Worm (Caenorhabditis elegans) whole organism, L4 larva: ENCODE results near the gene nhr-234.

Source experiments
- D1046.2 ChIP-seq: fragments of 200-800 bp; sonication (Bioruptor generic); IDR thresholded peaks from 2 replicates; pipeline ENCODE4 v1.3.6; 2022; ENCODE audit warnings: missing genetic modification characterization, missing compliant biosample characterization
- F10B5.3 ChIP-seq: sonication (generic microtip); optimal IDR thresholded peaks from 2 replicates; lab custom pipeline; 2016; ENCODE audit warnings: mild to moderate bottlenecking, missing genetic modification characterization, missing compliant biosample characterization
- F44E2.7 ChIP-seq: fragments of 200-800 bp; sonication (Bioruptor generic); IDR thresholded peaks from 2 replicates; pipeline ENCODE4 v2.1.2; 2022; ENCODE audit warnings: missing genetic modification characterization, missing compliant biosample characterization
- Y48G9A.11 ChIP-seq: fragments of 200-800 bp; sonication (Bioruptor generic); IDR thresholded peaks from 2 replicates; pipeline ENCODE4 v1.3.6; 2022; ENCODE audit warnings: missing genetic modification reagents, missing genetic modification characterization, missing compliant biosample characterization
- ZK337.2 ChIP-seq: fragments of 200-800 bp; sonication (Bioruptor generic); IDR thresholded peaks from 2 replicates; pipeline ENCODE4 v1.3.6; 2022; ENCODE audit warnings: missing genetic modification reagents, missing genetic modification characterization, missing compliant biosample characterization
- aha-1 ChIP-seq: fragments of 150-350 bp; peaks from one replicate; lab custom pipeline; 2014; ENCODE audit warnings: missing biosample characterization, missing genetic modification characterization
- ama-1 ChIP-seq: fragments of 150-350 bp; optimal IDR thresholded peaks from 2 replicates; lab custom pipeline; 2014; ENCODE audit warnings: inconsistent platforms, mixed read lengths
- ceh-28 ChIP-seq: fragments of 150-350 bp; optimal IDR thresholded peaks from 2 replicates; lab custom pipeline; 2014; ENCODE audit warnings: missing biosample characterization, missing genetic modification reagents, missing genetic modification characterization
- ceh-32 ChIP-seq: sonication (generic microtip); optimal IDR thresholded peaks from 2 replicates; lab custom pipeline; 2016; ENCODE audit warnings: mild to moderate bottlenecking, missing genetic modification characterization, missing compliant biosample characterization; ENCODE audit not compliant: poor library complexity
- ceh-44 ChIP-seq: fragments of 200-800 bp; sonication (Bioruptor generic); IDR thresholded peaks from 2 replicates; pipeline ENCODE4 v1.3.6; 2022; ENCODE audit warnings: missing genetic modification reagents, missing genetic modification characterization, missing compliant biosample characterization
- ceh-62 ChIP-seq: sonication (generic microtip); optimal IDR thresholded peaks from 2 replicates; lab custom pipeline; 2017; ENCODE audit warnings: missing biosample characterization, missing genetic modification characterization
- ceh-82 ChIP-seq: sonication (generic microtip); optimal IDR thresholded peaks from 2 replicates; lab custom pipeline; 2017; ENCODE audit warnings: missing biosample characterization, missing genetic modification characterization
- daf-12 ChIP-seq: fragments of 150-350 bp; optimal IDR thresholded peaks from 2 replicates; lab custom pipeline; 2014; ENCODE audit warnings: missing biosample characterization, missing genetic modification reagents, missing genetic modification characterization
- daf-16 ChIP-seq, 3 experiments: sonication (generic microtip); optimal IDR thresholded peaks; 2 replicates each; lab custom pipeline; 2016 to 2017; ENCODE audit warnings: missing genetic modification characterization in 3 of 3, missing genetic modification reagents in 3 of 3, mild to moderate bottlenecking in 2 of 3, missing compliant biosample characterization in 2 of 3, missing biosample characterization in 1 of 3, moderate library complexity in 1 of 3
- daf-19 ChIP-seq: fragments of 200-800 bp; sonication (Bioruptor generic); conservative IDR thresholded peaks from 2 replicates; pipeline ENCODE4 v1.3.6; 2022; ENCODE audit warnings: missing genetic modification characterization, missing compliant biosample characterization
- dmd-6 ChIP-seq: fragments of 200-800 bp; sonication (Bioruptor generic); IDR thresholded peaks from 2 replicates; pipeline ENCODE4 v1.3.6; 2022; ENCODE audit warnings: missing genetic modification reagents, missing genetic modification characterization, missing compliant biosample characterization
- egl-43 ChIP-seq: fragments of 200-800 bp; sonication (Bioruptor generic); IDR thresholded peaks from 2 replicates; pipeline ENCODE4 v1.3.6; 2022; ENCODE audit warnings: missing genetic modification reagents, missing genetic modification characterization, missing compliant biosample characterization
- hif-1 ChIP-seq, 2 experiments: sonication (generic microtip); optimal IDR thresholded peaks; 2 replicates each; lab custom pipeline; 2016 to 2017; ENCODE audit warnings: missing compliant biosample characterization in 2 of 2, missing genetic modification characterization in 2 of 2, missing genetic modification reagents in 2 of 2, missing genotype in 2 of 2, mild to moderate bottlenecking in 1 of 2
- hmg-1.1 ChIP-seq: fragments of 200-800 bp; sonication (Bioruptor generic); IDR thresholded peaks from 2 replicates; pipeline ENCODE4 v1.3.6; 2022; ENCODE audit warnings: missing genetic modification reagents, missing genetic modification characterization, missing compliant biosample characterization
- jun-1 ChIP-seq: fragments of 150-350 bp; optimal IDR thresholded peaks from 2 replicates; lab custom pipeline; 2014; ENCODE audit warnings: missing biosample characterization, missing genetic modification reagents, missing genetic modification characterization
- lim-7 ChIP-seq: fragments of 200-800 bp; sonication (Bioruptor generic); IDR thresholded peaks from 2 replicates; pipeline ENCODE4 v1.3.6; 2022; ENCODE audit warnings: missing genetic modification characterization, missing compliant biosample characterization
- lin-1 ChIP-seq: fragments of 200-800 bp; sonication (Bioruptor generic); IDR thresholded peaks from 2 replicates; pipeline ENCODE4 v1.3.6; 2022; ENCODE audit warnings: missing genetic modification reagents, missing genetic modification characterization, missing compliant biosample characterization
- lin-39 ChIP-seq: fragments of 150-350 bp; optimal IDR thresholded peaks from 2 replicates; lab custom pipeline; 2014; ENCODE audit warnings: missing biosample characterization, missing genetic modification reagents, missing genetic modification characterization
- lir-3 ChIP-seq: sonication (generic microtip); optimal IDR thresholded peaks from 2 replicates; lab custom pipeline; 2016; ENCODE audit warnings: mild to moderate bottlenecking, missing genetic modification characterization, missing compliant biosample characterization
- nhr-111 ChIP-seq: fragments of 200-800 bp; sonication (Bioruptor generic); optimal IDR thresholded peaks from 2 replicates; lab custom pipeline; 2018; ENCODE audit warnings: mild to moderate bottlenecking, missing genetic modification characterization, missing compliant biosample characterization
- nhr-237 ChIP-seq: sonication (generic microtip); optimal IDR thresholded peaks from 2 replicates; lab custom pipeline; 2017; ENCODE audit warnings: missing biosample characterization, missing genetic modification characterization
- nhr-28 ChIP-seq: fragments of 150-350 bp; optimal IDR thresholded peaks from 2 replicates; lab custom pipeline; 2014; ENCODE audit warnings: missing biosample characterization, missing genetic modification characterization
- nhr-6 ChIP-seq: fragments of 150-350 bp; optimal IDR thresholded peaks from 2 replicates; lab custom pipeline; 2014; ENCODE audit warnings: missing biosample characterization, missing genetic modification characterization
- nhr-76 ChIP-seq: fragments of 150-350 bp; optimal IDR thresholded peaks from 2 replicates; lab custom pipeline; 2014; ENCODE audit warnings: missing biosample characterization, missing genetic modification characterization
- pqm-1 ChIP-seq: sonication (generic microtip); optimal IDR thresholded peaks from 2 replicates; lab custom pipeline; 2017; ENCODE audit warnings: missing biosample characterization, missing genetic modification characterization
- set-16 ChIP-seq: fragments of 200-800 bp; sonication (Bioruptor generic); IDR thresholded peaks from 2 replicates; pipeline ENCODE4 v1.3.6; 2022; ENCODE audit warnings: missing genetic modification reagents, missing genetic modification characterization, missing compliant biosample characterization
- snpc-4 ChIP-seq: fragments of 150-350 bp; optimal IDR thresholded peaks from 2 replicates; lab custom pipeline; 2014; ENCODE audit warnings: missing biosample characterization, missing genetic modification characterization
- spr-3 ChIP-seq: fragments of 200-800 bp; sonication (Bioruptor generic); optimal IDR thresholded peaks from 2 replicates; lab custom pipeline; 2018; ENCODE audit warnings: mild to moderate bottlenecking, missing genetic modification characterization, missing compliant biosample characterization
- tra-1 ChIP-seq: fragments of 200-800 bp; sonication (Bioruptor generic); IDR thresholded peaks from 2 replicates; pipeline ENCODE4 v1.3.6; 2022; ENCODE audit warnings: missing genetic modification reagents, missing genetic modification characterization, missing compliant biosample characterization
- unc-62 ChIP-seq, 3 experiments: fragments of 150-350 bp in 1 of 3; sonication (generic microtip); optimal IDR thresholded peaks in 2 of 3; peaks in 1 of 3; 1 replicate in 1 of 3; 2 replicates in 2 of 3; lab custom pipeline; 2014 to 2017; ENCODE audit warnings: missing biosample characterization in 3 of 3, missing genetic modification characterization in 3 of 3, missing genetic modification reagents in 3 of 3, missing genotype in 1 of 3
- vab-7 ChIP-seq: fragments of 200-800 bp; sonication (Bioruptor generic); IDR thresholded peaks from 2 replicates; pipeline ENCODE4 v1.3.6; 2022; ENCODE audit warnings: missing genetic modification reagents, missing genetic modification characterization, missing compliant biosample characterization
- ztf-7 ChIP-seq: fragments of 150-350 bp; optimal IDR thresholded peaks from 2 replicates; lab custom pipeline; 2014; ENCODE audit warnings: missing biosample characterization, missing genetic modification characterization

The nhr-234 gene

DNA sequence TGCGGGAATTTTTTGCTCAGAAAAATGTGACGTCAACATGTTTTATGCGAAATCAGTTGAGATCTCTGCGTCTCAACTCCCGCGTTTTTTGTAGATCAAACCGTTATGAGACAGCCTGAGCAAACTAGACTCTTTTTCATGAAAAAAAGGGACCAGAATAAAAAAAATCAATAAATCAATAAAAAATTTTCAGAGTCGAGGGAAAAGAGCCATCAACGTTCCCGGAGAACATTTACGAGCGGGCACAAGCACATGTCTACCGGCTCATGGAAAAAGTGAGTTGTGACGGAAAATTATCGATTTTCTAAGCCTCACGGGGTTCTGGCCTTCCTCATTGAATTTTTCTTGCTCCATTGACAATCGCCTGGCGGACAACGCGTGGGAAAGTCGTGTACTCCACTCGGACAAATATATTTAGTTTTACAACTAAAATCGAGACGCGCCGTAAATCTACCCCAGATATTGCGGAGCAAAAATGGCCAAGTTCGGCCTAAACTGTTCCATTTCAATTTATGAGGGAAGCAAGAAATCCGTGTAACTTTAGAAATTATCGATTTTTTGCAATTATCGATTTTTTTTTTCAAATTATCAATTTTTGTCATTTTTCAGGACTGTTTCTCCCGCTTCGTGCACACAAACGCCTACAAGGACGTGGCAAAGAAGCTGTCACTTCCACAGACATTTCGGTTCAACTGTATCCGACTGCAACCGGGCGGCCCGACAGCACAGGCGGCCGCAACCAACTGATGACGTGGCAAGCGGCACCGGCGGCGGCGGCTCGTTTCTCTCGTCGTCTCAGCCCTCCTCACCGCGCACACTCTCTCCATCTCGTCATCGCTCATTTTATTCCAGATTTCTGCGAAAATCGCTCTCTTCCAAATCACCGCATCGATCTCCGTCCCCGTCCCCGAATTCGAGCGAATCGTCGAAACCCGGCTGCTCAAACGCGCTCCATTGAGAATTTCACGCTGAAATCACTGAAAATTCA is 34.7 kb downstream of the nhr-234 start:
- TF ChIP-seq daf-12 (tag; lab: Kevin White, UChicago) = no peak
- TF ChIP-seq nhr-6 = no peak
- TF ChIP-seq jun-1 (tag; lab: Kevin White, UChicago) = no peak
- TF ChIP-seq hmg-1.1 (GFP tag; lab: Robert Waterston, UW) = 0 out of 2 replicates have a peak, but pooled peaks have one; percentile 17
- peak; percentile 86 for TF ChIP-seq ceh-28
- no peak for TF ChIP-seq snpc-4 (tag; lab: Kevin White, UChicago)
- TF ChIP-seq lin-1 (GFP tag; lab: Robert Waterston, UW) = no peak
- peak; percentile 51; the same call in 1 of the 2 replicates for TF ChIP-seq egl-43 (GFP tag; lab: Robert Waterston, UW)
- TF ChIP-seq ama-1 (lab: Kevin White, UChicago) = no peak
- TF ChIP-seq lim-7 (GFP tag; lab: Robert Waterston, UW) = peak; percentile 33; the same call in 1 of the 2 replicates
- TF ChIP-seq set-16 = peak; percentile 94

DNA sequence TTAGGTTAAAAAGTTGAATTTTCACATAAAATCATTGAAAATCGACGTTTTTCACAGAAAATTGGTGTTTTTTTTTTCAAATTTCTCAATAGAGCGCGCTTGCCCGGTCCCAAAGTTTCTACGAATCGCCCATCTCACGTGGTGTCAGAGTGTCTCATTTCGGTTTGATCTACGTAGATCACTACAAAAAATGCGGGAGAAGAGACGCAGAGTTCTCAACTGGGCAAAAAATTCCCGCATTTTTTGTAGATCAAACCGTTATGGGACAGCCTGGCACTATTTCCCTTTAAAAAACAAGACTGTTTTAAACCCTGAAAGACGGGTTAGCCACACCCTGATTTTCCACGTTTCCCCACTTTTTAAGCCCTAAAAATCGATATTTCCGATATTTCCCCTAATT is 35.4 kb downstream of the nhr-234 start:
- no peak for TF ChIP-seq set-16
- peak in 1 of 2 experiments; percentile 48 for TF ChIP-seq unc-62 (GFP tag; optimal IDR thresholded peaks at IDR 0.05 in 1 of 2; lab: Kevin White, UChicago)
- TF ChIP-seq unc-62 (tag; optimal IDR thresholded peaks at IDR 0.05; lab: Kevin White, UChicago) = no peak

DNA sequence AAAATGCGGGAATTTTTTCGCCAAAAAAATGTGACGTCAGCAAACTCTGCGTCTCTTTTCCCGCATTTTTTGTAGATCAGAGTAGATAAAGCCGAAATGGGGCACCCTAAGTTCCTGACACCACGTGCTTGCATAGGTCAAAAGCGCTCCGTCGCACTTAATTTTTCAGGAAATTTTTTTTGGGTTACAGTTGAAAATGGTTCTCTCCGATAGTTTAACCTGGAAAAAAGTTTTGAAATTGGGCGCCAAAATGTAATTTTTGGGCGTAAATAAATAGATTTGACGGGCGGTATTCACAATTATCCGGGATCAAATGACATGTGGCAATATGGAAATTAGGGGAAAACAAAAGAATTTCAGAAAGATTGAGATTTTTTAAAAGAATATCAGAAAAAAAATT is 36.0 kb downstream of the nhr-234 start:
- TF ChIP-seq egl-43 (GFP tag; lab: Robert Waterston, UW) (peak; percentile 74), Y48G9A.11 (0 out of 2 replicates have a peak, but pooled peaks have one; percentile 13), jun-1 (tag; lab: Kevin White, UChicago) (no peak), aha-1 (tag; lab: Kevin White, UChicago) (peak; percentile 93), D1046.2 (GFP tag; lab: Robert Waterston, UW) (no peak), tra-1 (no peak), nhr-28 (tag; lab: Kevin White, UChicago) (no peak)
- TF ChIP-seq, all 104 proteins: peak for 3

DNA sequence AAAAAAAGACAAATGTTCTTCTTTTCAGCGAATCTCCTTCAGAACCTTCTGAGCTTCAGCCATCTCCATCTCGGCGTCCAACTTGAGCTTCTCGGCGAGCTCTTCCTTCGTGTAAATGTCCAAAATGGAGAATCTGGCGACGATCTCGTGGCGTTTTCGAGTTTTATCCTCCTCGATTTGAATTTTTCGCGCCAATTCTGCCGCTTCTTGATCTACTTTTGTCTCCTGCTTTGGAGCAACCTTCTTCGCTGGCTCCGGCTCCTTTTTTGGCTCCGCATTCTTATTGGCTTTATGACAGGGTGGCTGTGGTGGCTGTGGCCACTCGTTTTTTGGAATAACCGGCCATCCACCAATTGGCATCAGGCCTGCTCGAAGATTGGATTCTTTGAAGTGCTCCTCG is 36.8 kb downstream of the nhr-234 start:
- TF ChIP-seq ceh-82 (tag; lab: Kevin White, UChicago) (no peak), vab-7 (GFP tag; lab: Robert Waterston, UW) (0 out of 2 replicates have a peak, but pooled peaks have one; percentile 11), set-16 (0 out of 2 replicates have a peak, but pooled peaks have one; percentile 22)

DNA sequence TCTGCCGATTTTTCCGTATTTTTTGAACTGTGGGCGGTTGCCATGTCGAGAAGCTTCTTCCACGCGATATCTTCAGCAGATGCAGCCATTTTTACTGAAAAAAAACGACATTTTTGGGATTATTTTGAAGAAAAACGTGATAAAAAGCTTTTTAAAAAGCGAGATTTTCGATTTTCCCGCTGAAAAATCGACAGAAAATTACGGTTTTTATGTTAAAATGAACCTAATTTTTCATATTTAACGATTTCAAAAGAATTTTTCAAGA is 41.2 kb downstream of the nhr-234 start, which contains the start of gene Y38E10A.22:
Y38E10A.22 (minus strand) TSS at position 101 of the 265 bp plus-strand sequence.
- TF ChIP-seq daf-16 (GFP tag; optimal IDR thresholded peaks at IDR 0.05; lab: Kevin White, UChicago) = no peak
- no peak for TF ChIP-seq daf-16 (tag; optimal IDR thresholded peaks at IDR 0.05; lab: Kevin White, UChicago)
- no peak for TF ChIP-seq daf-19
- no peak for TF ChIP-seq jun-1 (tag; lab: Kevin White, UChicago)

DNA sequence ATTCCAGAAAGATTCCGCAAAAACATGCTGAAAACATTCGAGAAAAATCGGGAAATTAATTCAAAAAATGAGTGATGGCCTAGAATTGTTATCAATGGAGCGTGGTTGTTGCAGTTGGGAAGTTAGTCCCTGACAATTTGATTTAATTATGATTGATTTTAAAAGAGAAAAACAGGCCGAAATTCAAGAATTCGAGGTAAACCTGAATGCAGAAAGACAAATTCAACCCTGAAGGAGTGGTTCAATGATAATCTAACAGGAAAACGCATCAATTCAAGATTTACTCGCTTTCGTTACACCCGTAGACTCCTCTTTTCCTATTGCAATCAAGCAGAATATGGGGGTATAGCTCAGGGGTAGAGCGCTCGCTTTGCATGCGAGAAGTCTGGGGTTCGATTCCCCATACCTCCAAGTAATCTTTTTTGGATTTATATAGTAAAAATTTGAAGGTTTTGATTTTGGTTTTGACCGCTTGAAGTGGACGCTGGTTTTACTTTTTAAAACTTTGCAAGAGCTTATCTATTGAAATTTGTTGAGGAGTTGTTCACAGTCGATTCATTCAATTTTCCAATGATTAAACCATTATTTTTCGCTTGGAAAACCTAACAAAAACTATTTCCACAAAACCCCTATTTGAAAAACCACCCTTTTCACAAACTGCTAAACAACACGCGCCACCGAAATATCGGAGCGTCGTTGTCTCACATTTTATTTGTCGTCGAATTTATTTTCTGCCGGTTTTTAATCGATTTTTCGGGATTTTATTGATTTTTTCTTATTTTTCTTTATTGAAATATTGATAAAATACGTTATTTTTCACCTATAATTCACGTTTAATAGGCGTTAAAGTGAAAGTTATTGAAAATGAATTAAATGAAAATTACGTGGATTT is 41.7 kb downstream of the nhr-234 start:
- peak; percentile 93 for TF ChIP-seq egl-43 (GFP tag; lab: Robert Waterston, UW)
- TF ChIP-seq dmd-6 = peak; percentile 62
- TF ChIP-seq ceh-82 (tag; lab: Kevin White, UChicago) = no peak
- peak; percentile 58 for TF ChIP-seq lir-3
- no peak for TF ChIP-seq lin-39 (tag; lab: Kevin White, UChicago)
- peak; percentile 78 for TF ChIP-seq nhr-111
- TF ChIP-seq spr-3 = peak; percentile 85
- TF ChIP-seq Y48G9A.11 = peak; percentile 90
- peak; percentile 64 for TF ChIP-seq F10B5.3
- TF ChIP-seq F44E2.7 (GFP tag; lab: Robert Waterston, UW) = peak; percentile 86; the same call in 1 of the 2 replicates
- no peak for TF ChIP-seq nhr-237 (tag; lab: Kevin White, UChicago)
- no peak for TF ChIP-seq ceh-62 (tag; lab: Kevin White, UChicago)
- peak; percentile 10 for TF ChIP-seq nhr-76 (tag; lab: Kevin White, UChicago)
- TF ChIP-seq ceh-44 (GFP tag; lab: Robert Waterston, UW) = no peak; the same call in 1 of the 2 replicates
- no peak for TF ChIP-seq pqm-1 (tag; lab: Kevin White, UChicago)
- no peak for TF ChIP-seq ceh-32 (tag; lab: Kevin White, UChicago)
- peak in 1 of 2 experiments; percentile 83 for TF ChIP-seq hif-1 (tag; optimal IDR thresholded peaks at IDR 0.05; lab: Kevin White, UChicago)
- TF ChIP-seq ztf-7 (tag; lab: Kevin White, UChicago) = peak; percentile 59
- peak; percentile 66; the same call in 1 of the 2 replicates for TF ChIP-seq ZK337.2 (GFP tag; lab: Robert Waterston, UW)
